Worm (Caenorhabditis elegans) whole organism, early embryonic: ENCODE data around the gene F20B10.3.

Source experiments
- B0310.2 ChIP-seq: sonication (generic microtip); optimal IDR thresholded peaks from 2 replicates; lab custom pipeline; 2016; ENCODE audit warnings: mild to moderate bottlenecking, missing genetic modification characterization, missing compliant biosample characterization
- F13C5.2 ChIP-seq: sonication (generic microtip); optimal IDR thresholded peaks from 2 replicates; lab custom pipeline; 2017; ENCODE audit warnings: mild to moderate bottlenecking, missing genetic modification characterization, inconsistent platforms, missing compliant biosample characterization
- aly-1 ChIP-seq: sonication (generic microtip); optimal IDR thresholded peaks from 2 replicates; lab custom pipeline; 2016; ENCODE audit warnings: missing genetic modification characterization, missing compliant biosample characterization
- ama-1 ChIP-seq: fragments of 150-350 bp; optimal IDR thresholded peaks from 2 replicates; lab custom pipeline; 2014
- ceh-13 ChIP-seq: fragments of 200-800 bp; sonication (Bioruptor generic); optimal IDR thresholded peaks from 2 replicates; lab custom pipeline; 2018; ENCODE audit warnings: mild to moderate bottlenecking, missing genetic modification characterization, missing compliant biosample characterization
- ceh-36 ChIP-seq: sonication (generic microtip); optimal IDR thresholded peaks from 2 replicates; lab custom pipeline; 2016; ENCODE audit warnings: missing genetic modification characterization, inconsistent platforms, missing compliant biosample characterization
- ets-7 ChIP-seq: sonication (generic microtip); optimal IDR thresholded peaks from 2 replicates; lab custom pipeline; 2016; ENCODE audit warnings: missing genotype, missing genetic modification characterization, missing compliant biosample characterization
- flt-1 ChIP-seq: fragments of 200-800 bp; sonication (Bioruptor generic); IDR thresholded peaks from 2 replicates; pipeline ENCODE4 v1.3.6; 2022; ENCODE audit warnings: missing genetic modification characterization, missing compliant biosample characterization
- hmbx-1 ChIP-seq: sonication (generic microtip); optimal IDR thresholded peaks from 2 replicates; lab custom pipeline; 2016; ENCODE audit warnings: mild to moderate bottlenecking, missing genetic modification characterization, missing compliant biosample characterization
- hmg-4 ChIP-seq: fragments of 200-800 bp; sonication (Bioruptor generic); optimal IDR thresholded peaks from 2 replicates; lab custom pipeline; 2018; ENCODE audit warnings: mild to moderate bottlenecking, missing genetic modification characterization, missing compliant biosample characterization
- hnd-1 ChIP-seq: sonication (generic microtip); optimal IDR thresholded peaks from 2 replicates; lab custom pipeline; 2016; ENCODE audit warnings: missing genetic modification characterization, missing compliant biosample characterization
- pes-1 ChIP-seq: fragments of 200-800 bp; sonication (Bioruptor generic); IDR thresholded peaks from 2 replicates; pipeline ENCODE4 v1.3.6; 2022; ENCODE audit warnings: missing genetic modification reagents, missing genetic modification characterization, missing compliant biosample characterization
- scrt-1 ChIP-seq: fragments of 200-800 bp; sonication (Bioruptor generic); IDR thresholded peaks from 2 replicates; pipeline ENCODE4 v1.3.6; 2022; ENCODE audit warnings: missing genetic modification characterization, missing compliant biosample characterization
- sea-1 ChIP-seq: fragments of 200-800 bp; sonication (Bioruptor generic); conservative IDR thresholded peaks from 2 replicates; pipeline ENCODE4 v1.3.6; 2022; ENCODE audit warnings: missing genetic modification characterization, missing compliant biosample characterization
- tbx-11 ChIP-seq: fragments of 200-800 bp; sonication (Bioruptor generic); IDR thresholded peaks from 2 replicates; pipeline ENCODE4 v1.3.6; 2022; ENCODE audit warnings: missing genetic modification characterization, missing compliant biosample characterization
- tbx-37 ChIP-seq: fragments of 200-800 bp; sonication (Bioruptor generic); conservative IDR thresholded peaks from 2 replicates; pipeline ENCODE4 v1.3.6; 2022; ENCODE audit warnings: missing genetic modification reagents, missing genetic modification characterization, missing compliant biosample characterization
- tra-4 ChIP-seq: sonication (generic microtip); optimal IDR thresholded peaks from 2 replicates; lab custom pipeline; 2017; ENCODE audit warnings: missing genetic modification characterization, missing compliant biosample characterization

Gene F20B10.3

DNA sequence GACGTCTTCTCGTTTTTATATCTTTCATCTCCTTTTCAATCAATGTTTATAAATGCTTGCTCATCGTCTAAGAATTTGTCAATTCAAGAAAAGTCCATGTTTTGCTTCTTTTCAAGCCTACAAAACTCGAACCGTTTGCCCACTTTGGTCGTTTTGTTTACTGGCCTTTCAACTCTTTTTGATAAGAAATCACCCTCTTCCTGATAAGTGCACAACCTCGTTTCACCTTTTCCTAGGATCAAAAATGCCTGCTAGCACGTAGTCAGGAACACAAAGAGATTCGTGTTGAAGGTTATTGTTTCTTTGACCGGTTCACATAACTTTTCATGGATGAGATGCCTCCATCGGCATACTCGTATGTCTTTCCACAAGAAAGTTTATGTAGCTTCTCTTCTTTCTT is 28.6 kb downstream of the F20B10.3 start:
- TF ChIP-seq ceh-36 (tag; lab: Kevin White, UChicago) (no peak), F13C5.2 (tag; lab: Kevin White, UChicago) (no peak), ama-1 (no peak), ceh-13 (GFP tag; lab: Kevin White, UChicago) (no peak), flt-1 (GFP tag; lab: Robert Waterston, UW) (no peak), hmg-4 (GFP tag; lab: Kevin White, UChicago) (no peak), scrt-1 (GFP tag; lab: Robert Waterston, UW) (no peak), hnd-1 (no peak), ets-7 (tag; lab: Kevin White, UChicago) (no peak), tbx-11 (GFP tag; lab: Robert Waterston, UW) (no peak), pes-1 (no peak), B0310.2 (tag; lab: Kevin White, UChicago) (no peak), hmbx-1 (no peak), tra-4 (tag; lab: Kevin White, UChicago) (no peak), sea-1 (no peak), tbx-37 (GFP tag; lab: Robert Waterston, UW) (no peak), aly-1 (tag; lab: Kevin White, UChicago) (no peak)

DNA sequence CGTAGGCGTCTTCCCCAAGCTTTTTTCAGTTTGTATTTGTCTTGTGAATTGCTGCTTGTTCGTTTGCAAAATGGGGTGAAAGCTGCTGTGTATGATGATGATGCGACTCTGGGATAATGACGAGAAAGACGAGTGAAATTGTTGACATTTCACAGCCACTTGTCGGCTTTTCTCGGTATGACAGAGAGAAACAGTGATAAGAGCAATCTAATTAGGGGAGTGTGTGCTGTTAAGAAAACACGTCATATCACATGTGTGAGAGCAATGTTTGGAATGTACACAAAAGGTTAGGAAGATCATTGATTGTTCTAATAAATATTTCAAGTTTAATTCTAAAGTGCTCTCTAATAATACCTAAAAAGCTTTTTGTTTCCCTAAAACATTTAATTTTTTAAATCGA is 29.6 kb downstream of the F20B10.3 start:
- TF ChIP-seq aly-1 (tag; lab: Kevin White, UChicago) = no peak
- TF ChIP-seq ceh-13 (GFP tag; lab: Kevin White, UChicago) = no peak
- TF ChIP-seq flt-1 (GFP tag; lab: Robert Waterston, UW) = no peak
- no peak for TF ChIP-seq scrt-1 (GFP tag; lab: Robert Waterston, UW)

DNA sequence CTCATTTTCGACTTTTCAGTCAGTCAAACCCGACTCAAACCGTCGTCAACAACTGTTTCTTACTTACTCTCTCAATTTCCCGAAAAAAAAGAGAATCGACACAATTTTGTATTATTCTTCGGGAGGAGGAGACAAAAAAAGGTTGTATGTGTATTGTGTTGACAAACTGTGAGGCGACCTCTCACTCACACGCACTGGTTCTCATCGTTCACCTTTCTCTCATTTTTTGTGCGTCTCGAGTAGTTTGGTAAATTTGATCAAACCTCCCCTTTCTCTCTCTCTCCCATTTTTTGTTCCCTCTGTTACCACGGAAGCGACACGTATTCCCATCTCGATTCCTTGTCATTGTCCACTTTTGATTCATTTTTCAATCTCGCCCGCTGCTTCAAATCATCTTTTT is 30.8 kb downstream of the F20B10.3 start:
- no peak for TF ChIP-seq hnd-1
- no peak for TF ChIP-seq ceh-36 (tag; lab: Kevin White, UChicago)
- no peak for TF ChIP-seq tbx-37 (GFP tag; lab: Robert Waterston, UW)
- TF ChIP-seq tbx-11 (GFP tag; lab: Robert Waterston, UW) = no peak
- no peak for TF ChIP-seq scrt-1 (GFP tag; lab: Robert Waterston, UW)
- no peak for TF ChIP-seq hmbx-1
- no peak for TF ChIP-seq hmg-4 (GFP tag; lab: Kevin White, UChicago)
- TF ChIP-seq tra-4 (tag; lab: Kevin White, UChicago) = no peak
- TF ChIP-seq flt-1 (GFP tag; lab: Robert Waterston, UW) = no peak
- no peak for TF ChIP-seq aly-1 (tag; lab: Kevin White, UChicago)
- no peak for TF ChIP-seq ets-7 (tag; lab: Kevin White, UChicago)
- no peak for TF ChIP-seq pes-1
- TF ChIP-seq ceh-13 (GFP tag; lab: Kevin White, UChicago) = no peak
- no peak for TF ChIP-seq B0310.2 (tag; lab: Kevin White, UChicago)
- TF ChIP-seq F13C5.2 (tag; lab: Kevin White, UChicago) = no peak
- no peak for TF ChIP-seq ama-1
- TF ChIP-seq sea-1 = no peak

DNA sequence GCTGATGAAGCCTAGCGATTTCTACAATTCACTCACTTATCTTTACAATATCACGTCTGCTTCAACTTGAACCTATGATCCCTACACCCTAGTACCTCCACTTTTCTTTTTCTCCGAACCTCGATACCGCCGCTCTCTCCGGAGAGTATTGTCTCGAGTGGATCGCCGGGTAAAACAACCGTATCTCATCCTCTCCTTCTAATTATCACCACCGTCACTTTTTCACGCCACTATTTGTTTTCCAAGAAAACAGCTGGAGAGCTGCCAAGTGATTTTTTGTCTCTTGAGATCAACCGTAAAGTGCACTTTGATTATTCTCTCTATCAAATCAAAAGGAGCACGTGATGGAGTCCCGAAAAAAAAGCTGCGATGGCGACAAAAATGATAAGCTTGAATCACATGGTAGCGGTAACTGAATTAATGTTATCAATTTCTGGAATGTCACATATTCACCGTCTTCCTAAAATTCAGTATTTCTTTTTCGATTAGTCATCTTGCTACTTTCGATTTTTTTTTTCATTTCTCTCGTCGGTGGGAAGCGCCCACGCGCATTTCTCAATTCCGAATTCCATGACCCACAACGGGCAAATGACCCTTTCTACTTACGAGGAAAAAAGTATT is 31.6 kb downstream of the F20B10.3 start:
- TF ChIP-seq flt-1 (GFP tag; lab: Robert Waterston, UW) (no peak), pes-1 (no peak), hmbx-1 (no peak), ama-1 (no peak), ceh-36 (tag; lab: Kevin White, UChicago) (no peak), hnd-1 (no peak), hmg-4 (GFP tag; lab: Kevin White, UChicago) (no peak)

DNA sequence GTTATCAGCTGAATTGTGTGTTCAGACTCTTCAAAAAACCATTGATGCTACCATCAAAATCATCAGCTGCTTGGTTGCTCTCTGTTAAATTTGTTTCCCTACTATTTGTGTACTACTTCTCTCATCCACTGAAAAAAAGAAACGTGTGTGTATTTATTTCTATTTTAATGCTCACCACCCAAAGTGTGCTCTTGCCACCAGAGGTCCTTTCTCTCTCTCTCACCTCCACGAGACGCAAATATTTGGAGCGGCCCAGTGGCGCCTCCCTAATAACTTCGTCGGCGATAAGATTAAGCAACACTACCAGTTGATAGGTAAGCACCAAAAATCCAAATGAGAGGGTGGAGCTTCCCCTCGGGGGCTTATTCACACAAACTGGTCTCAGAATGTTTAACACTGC is 32.8 kb downstream of the F20B10.3 start:
- TF ChIP-seq B0310.2 (tag; lab: Kevin White, UChicago) (no peak), aly-1 (tag; lab: Kevin White, UChicago) (no peak), sea-1 (no peak), ets-7 (tag; lab: Kevin White, UChicago) (no peak), ceh-36 (tag; lab: Kevin White, UChicago) (no peak), hnd-1 (no peak), tbx-37 (GFP tag; lab: Robert Waterston, UW) (no peak), ama-1 (no peak), tra-4 (tag; lab: Kevin White, UChicago) (no peak), scrt-1 (GFP tag; lab: Robert Waterston, UW) (no peak), hmg-4 (GFP tag; lab: Kevin White, UChicago) (no peak), ceh-13 (GFP tag; lab: Kevin White, UChicago) (no peak), pes-1 (no peak)

DNA sequence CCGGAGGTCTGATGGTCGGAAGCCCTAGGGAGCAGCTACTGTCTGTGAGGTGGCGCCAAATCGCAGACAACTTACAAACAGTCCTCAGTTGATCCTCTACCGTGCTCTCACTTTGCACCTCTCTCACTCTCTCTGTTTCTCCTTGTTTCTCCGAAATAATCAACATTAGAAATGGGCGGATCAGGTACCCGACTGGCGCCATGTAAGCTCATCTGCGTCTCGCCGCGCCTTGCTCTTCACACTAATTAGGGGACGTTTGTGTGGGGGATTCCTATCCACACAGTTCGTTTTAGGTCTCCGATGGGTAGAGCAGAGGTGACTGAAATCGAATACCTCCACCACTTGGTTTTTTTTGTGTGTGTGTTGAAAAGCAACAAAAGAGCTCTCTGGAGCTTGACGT is 34.0 kb downstream of the F20B10.3 start:
- no peak for TF ChIP-seq hnd-1
- TF ChIP-seq aly-1 (tag; lab: Kevin White, UChicago) = no peak
- TF ChIP-seq tbx-37 (GFP tag; lab: Robert Waterston, UW) = no peak
- no peak for TF ChIP-seq hmg-4 (GFP tag; lab: Kevin White, UChicago)
- TF ChIP-seq pes-1 = no peak
- TF ChIP-seq ceh-36 (tag; lab: Kevin White, UChicago) = no peak
- TF ChIP-seq tbx-11 (GFP tag; lab: Robert Waterston, UW) = no peak
- TF ChIP-seq ets-7 (tag; lab: Kevin White, UChicago) = no peak
- TF ChIP-seq F13C5.2 (tag; lab: Kevin White, UChicago) = no peak
- no peak for TF ChIP-seq flt-1 (GFP tag; lab: Robert Waterston, UW)
- no peak for TF ChIP-seq tra-4 (tag; lab: Kevin White, UChicago)

DNA sequence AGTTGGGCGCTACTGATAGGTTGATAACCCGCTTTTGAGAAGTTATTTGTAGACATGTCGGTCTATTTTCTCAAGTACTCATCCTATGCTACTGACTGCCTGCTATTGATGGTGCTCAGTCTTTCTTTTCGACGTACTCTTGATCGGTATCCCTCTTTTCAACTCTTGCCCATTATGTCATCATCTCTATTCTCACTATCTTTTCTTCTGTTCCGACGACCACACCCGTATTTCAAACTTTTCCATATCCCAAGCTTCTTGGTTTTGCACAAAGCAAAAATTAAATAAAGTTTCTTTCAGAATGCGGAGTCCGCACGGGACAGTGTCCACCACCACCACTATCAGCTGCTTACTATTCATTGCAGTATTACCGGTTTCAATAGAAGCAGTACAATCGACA is 34.9 kb downstream of the F20B10.3 start, which contains the start of gene F35G2.1:
F35G2.1 (plus strand) TSS at position 301 of the 400 bp plus-strand sequence.
- TF ChIP-seq sea-1 (no peak), F13C5.2 (tag; lab: Kevin White, UChicago) (no peak), aly-1 (tag; lab: Kevin White, UChicago) (no peak), hmbx-1 (no peak), ets-7 (tag; lab: Kevin White, UChicago) (no peak)
